Worm (Caenorhabditis elegans) whole organism, L4 larva: ENCODE results near the gene F25B4.4.

Source experiments
- F10B5.3 ChIP-seq: sonication (generic microtip); optimal IDR thresholded peaks from 2 replicates; lab custom pipeline; 2016; ENCODE audit warnings: mild to moderate bottlenecking, missing genetic modification characterization, missing compliant biosample characterization
- R02D3.7 ChIP-seq: fragments of 150-350 bp; sonication (generic microtip); optimal IDR thresholded peaks from 3 replicates; lab custom pipeline; 2014; ENCODE audit warnings: missing biosample characterization, missing genetic modification characterization
- Y48G9A.11 ChIP-seq: fragments of 200-800 bp; sonication (Bioruptor generic); IDR thresholded peaks from 2 replicates; pipeline ENCODE4 v1.3.6; 2022; ENCODE audit warnings: missing genetic modification reagents, missing genetic modification characterization, missing compliant biosample characterization
- ama-1 ChIP-seq: fragments of 150-350 bp; optimal IDR thresholded peaks from 2 replicates; lab custom pipeline; 2014; ENCODE audit warnings: inconsistent platforms, mixed read lengths
- ceh-28 ChIP-seq: fragments of 150-350 bp; optimal IDR thresholded peaks from 2 replicates; lab custom pipeline; 2014; ENCODE audit warnings: missing biosample characterization, missing genetic modification reagents, missing genetic modification characterization
- ceh-32 ChIP-seq: sonication (generic microtip); optimal IDR thresholded peaks from 2 replicates; lab custom pipeline; 2016; ENCODE audit warnings: mild to moderate bottlenecking, missing genetic modification characterization, missing compliant biosample characterization; ENCODE audit not compliant: poor library complexity
- ceh-62 ChIP-seq: sonication (generic microtip); optimal IDR thresholded peaks from 2 replicates; lab custom pipeline; 2017; ENCODE audit warnings: missing biosample characterization, missing genetic modification characterization
- cey-2 ChIP-seq: sonication (generic microtip); optimal IDR thresholded peaks from 3 replicates; lab custom pipeline; 2017; ENCODE audit warnings: missing genetic modification characterization, mild to moderate bottlenecking, missing compliant biosample characterization, antibody characterized with exemption, borderline replicate concordance; ENCODE audit not compliant: insufficient read depth
- daf-12 ChIP-seq: fragments of 150-350 bp; optimal IDR thresholded peaks from 2 replicates; lab custom pipeline; 2014; ENCODE audit warnings: missing biosample characterization, missing genetic modification reagents, missing genetic modification characterization
- daf-16 ChIP-seq, 3 experiments: sonication (generic microtip); optimal IDR thresholded peaks; 2 replicates each; lab custom pipeline; 2016 to 2017; ENCODE audit warnings: missing genetic modification characterization in 3 of 3, missing genetic modification reagents in 3 of 3, mild to moderate bottlenecking in 2 of 3, missing compliant biosample characterization in 2 of 3, missing biosample characterization in 1 of 3, moderate library complexity in 1 of 3
- daf-19 ChIP-seq: fragments of 200-800 bp; sonication (Bioruptor generic); conservative IDR thresholded peaks from 2 replicates; pipeline ENCODE4 v1.3.6; 2022; ENCODE audit warnings: missing genetic modification characterization, missing compliant biosample characterization
- dmd-6 ChIP-seq: fragments of 200-800 bp; sonication (Bioruptor generic); IDR thresholded peaks from 2 replicates; pipeline ENCODE4 v1.3.6; 2022; ENCODE audit warnings: missing genetic modification reagents, missing genetic modification characterization, missing compliant biosample characterization
- dve-1 ChIP-seq: sonication (generic microtip); optimal IDR thresholded peaks from 2 replicates; lab custom pipeline; 2017; ENCODE audit warnings: antibody characterized with exemption, mild to moderate bottlenecking, missing genetic modification characterization, missing compliant biosample characterization; ENCODE audit not compliant: insufficient read depth
- hif-1 ChIP-seq, 2 experiments: sonication (generic microtip); optimal IDR thresholded peaks; 2 replicates each; lab custom pipeline; 2016 to 2017; ENCODE audit warnings: missing compliant biosample characterization in 2 of 2, missing genetic modification characterization in 2 of 2, missing genetic modification reagents in 2 of 2, missing genotype in 2 of 2, mild to moderate bottlenecking in 1 of 2
- hlh-11 ChIP-seq: fragments of 200-800 bp; sonication (Bioruptor generic); optimal IDR thresholded peaks from 2 replicates; lab custom pipeline; 2018; ENCODE audit warnings: mild to moderate bottlenecking, missing genetic modification characterization, missing compliant biosample characterization
- hlh-30 ChIP-seq: sonication (generic microtip); optimal IDR thresholded peaks from 2 replicates; lab custom pipeline; 2017; ENCODE audit warnings: antibody characterized with exemption, mild to moderate bottlenecking, missing genetic modification characterization, missing compliant biosample characterization; ENCODE audit not compliant: insufficient read depth
- hmg-1.1 ChIP-seq: fragments of 200-800 bp; sonication (Bioruptor generic); IDR thresholded peaks from 2 replicates; pipeline ENCODE4 v1.3.6; 2022; ENCODE audit warnings: missing genetic modification reagents, missing genetic modification characterization, missing compliant biosample characterization
- lim-7 ChIP-seq: fragments of 200-800 bp; sonication (Bioruptor generic); IDR thresholded peaks from 2 replicates; pipeline ENCODE4 v1.3.6; 2022; ENCODE audit warnings: missing genetic modification characterization, missing compliant biosample characterization
- lin-1 ChIP-seq: fragments of 200-800 bp; sonication (Bioruptor generic); IDR thresholded peaks from 2 replicates; pipeline ENCODE4 v1.3.6; 2022; ENCODE audit warnings: missing genetic modification reagents, missing genetic modification characterization, missing compliant biosample characterization
- lir-3 ChIP-seq: sonication (generic microtip); optimal IDR thresholded peaks from 2 replicates; lab custom pipeline; 2016; ENCODE audit warnings: mild to moderate bottlenecking, missing genetic modification characterization, missing compliant biosample characterization
- mdl-1 ChIP-seq, 2 experiments: fragments of 150-350 bp in 1 of 2; sonication (generic microtip) in 1 of 2; optimal IDR thresholded peaks; 2 replicates each; lab custom pipeline; 2014 to 2017; ENCODE audit warnings: missing biosample characterization in 2 of 2, missing genetic modification characterization in 2 of 2
- mep-1 ChIP-seq: fragments of 150-350 bp; sonication (generic microtip); optimal IDR thresholded peaks from 3 replicates; lab custom pipeline; 2014; ENCODE audit warnings: missing biosample characterization, missing genetic modification characterization
- mes-2 ChIP-seq: sonication (generic microtip); optimal IDR thresholded peaks from 2 replicates; lab custom pipeline; 2016; ENCODE audit warnings: missing genotype, mild to moderate bottlenecking, missing genetic modification characterization, missing compliant biosample characterization; ENCODE audit not compliant: poor library complexity, severe bottlenecking
- mxl-2 ChIP-seq: fragments of 200-800 bp; sonication (Bioruptor generic); conservative IDR thresholded peaks from 2 replicates; pipeline ENCODE4 v1.3.6; 2022; ENCODE audit warnings: missing genetic modification reagents, missing genetic modification characterization, missing compliant biosample characterization
- mxl-3 ChIP-seq: fragments of 200-800 bp; sonication (Bioruptor generic); optimal IDR thresholded peaks from 2 replicates; lab custom pipeline; 2018; ENCODE audit warnings: mild to moderate bottlenecking, missing genetic modification characterization, missing compliant biosample characterization
- nhr-111 ChIP-seq: fragments of 200-800 bp; sonication (Bioruptor generic); optimal IDR thresholded peaks from 2 replicates; lab custom pipeline; 2018; ENCODE audit warnings: mild to moderate bottlenecking, missing genetic modification characterization, missing compliant biosample characterization
- nhr-25 ChIP-seq: sonication (generic microtip); optimal IDR thresholded peaks from 2 replicates; lab custom pipeline; 2017; ENCODE audit warnings: missing genetic modification characterization, mild to moderate bottlenecking, missing compliant biosample characterization, antibody characterized with exemption, moderate library complexity, borderline replicate concordance; ENCODE audit not compliant: insufficient read depth
- nhr-28 ChIP-seq: fragments of 150-350 bp; optimal IDR thresholded peaks from 2 replicates; lab custom pipeline; 2014; ENCODE audit warnings: missing biosample characterization, missing genetic modification characterization
- nhr-48 ChIP-seq: sonication (generic microtip); optimal IDR thresholded peaks from 2 replicates; lab custom pipeline; 2016; ENCODE audit warnings: mild to moderate bottlenecking, missing genetic modification characterization, missing compliant biosample characterization
- nhr-6 ChIP-seq: fragments of 150-350 bp; optimal IDR thresholded peaks from 2 replicates; lab custom pipeline; 2014; ENCODE audit warnings: missing biosample characterization, missing genetic modification characterization
- nhr-77 ChIP-seq: fragments of 150-350 bp; optimal IDR thresholded peaks from 2 replicates; lab custom pipeline; 2014; ENCODE audit warnings: missing biosample characterization, missing genetic modification characterization
- php-3 ChIP-seq: fragments of 200-800 bp; sonication (Bioruptor generic); IDR thresholded peaks from 2 replicates; pipeline ENCODE4 v1.3.6; 2022; ENCODE audit warnings: missing genetic modification reagents, missing genetic modification characterization, missing compliant biosample characterization
- pqm-1 ChIP-seq: sonication (generic microtip); optimal IDR thresholded peaks from 2 replicates; lab custom pipeline; 2017; ENCODE audit warnings: missing biosample characterization, missing genetic modification characterization
- sdz-12 ChIP-seq: fragments of 200-800 bp; sonication (Bioruptor generic); optimal IDR thresholded peaks from 2 replicates; lab custom pipeline; 2018; ENCODE audit warnings: mild to moderate bottlenecking, missing genetic modification characterization, missing compliant biosample characterization
- unc-62 ChIP-seq, 3 experiments: fragments of 150-350 bp in 1 of 3; sonication (generic microtip); optimal IDR thresholded peaks in 2 of 3; peaks in 1 of 3; 1 replicate in 1 of 3; 2 replicates in 2 of 3; lab custom pipeline; 2014 to 2017; ENCODE audit warnings: missing biosample characterization in 3 of 3, missing genetic modification characterization in 3 of 3, missing genetic modification reagents in 3 of 3, missing genotype in 1 of 3

F25B4.4 gene

ce11 chrV:5708331-5708730 lies 23.7 kb downstream of the F25B4.4 start:
- TF ChIP-seq unc-62 (GFP tag; optimal IDR thresholded peaks at IDR 0.05 in 1 of 2; lab: Kevin White, UChicago) (peak in 1 of 2 experiments; percentile 52), unc-62 (tag; optimal IDR thresholded peaks at IDR 0.05; lab: Kevin White, UChicago) (no peak), daf-12 (tag; lab: Kevin White, UChicago) (no peak), nhr-111 (GFP tag; lab: Kevin White, UChicago) (no peak)

- TF ChIP-seq ceh-32 (tag; lab: Kevin White, UChicago) (no peak), lim-7 (GFP tag; lab: Robert Waterston, UW) (no peak), R02D3.7 (tag; lab: Kevin White, UChicago) (peak; percentile 54), daf-19 (GFP tag; lab: Robert Waterston, UW) (no peak), Y48G9A.11 (GFP tag; lab: Robert Waterston, UW) (peak; percentile 88), nhr-6 (tag; lab: Kevin White, UChicago) (no peak), hmg-1.1 (GFP tag; lab: Robert Waterston, UW) (no peak), mes-2 (no peak)
Measured at ce11 chrV:5712189-5712588, 27.5 kb downstream of the F25B4.4 start.

ce11 chrV:5712652-5713051 lies 28.0 kb downstream of the F25B4.4 start, which contains the start of gene gcst-1:
Gene gcst-1 (plus strand): TSS chrV:5712928.
- TF ChIP-seq mxl-3, result peak; percentile 72
- TF ChIP-seq pqm-1 (tag; lab: Kevin White, UChicago), result peak; percentile 33
- no peak for TF ChIP-seq nhr-25 (tag; lab: Kevin White, UChicago)
- TF ChIP-seq hif-1 (tag; optimal IDR thresholded peaks at IDR 0.05; lab: Kevin White, UChicago), result no peak
- no peak for TF ChIP-seq cey-2 (tag; lab: Kevin White, UChicago)
- peak; percentile 70 for TF ChIP-seq dve-1 (tag; lab: Kevin White, UChicago)
- TF ChIP-seq sdz-12 (GFP tag; lab: Kevin White, UChicago), result no peak
- TF ChIP-seq lir-3 (tag; lab: Kevin White, UChicago), result no peak
- TF ChIP-seq hlh-30, result peak; percentile 62
- no peak for TF ChIP-seq ceh-28 (tag; lab: Kevin White, UChicago)
- no peak for TF ChIP-seq daf-16 (GFP tag; optimal IDR thresholded peaks at IDR 0.05; lab: Kevin White, UChicago)
- TF ChIP-seq daf-16 (tag; optimal IDR thresholded peaks at IDR 0.05; lab: Kevin White, UChicago), result peak; percentile 89
- no peak for TF ChIP-seq mxl-2 (GFP tag; lab: Robert Waterston, UW)
- TF ChIP-seq nhr-28 (tag; lab: Kevin White, UChicago), result peak; percentile 80
- TF ChIP-seq hlh-11 (tag; lab: Kevin White, UChicago), result peak; percentile 65
- TF ChIP-seq nhr-48, result peak; percentile 14
- TF ChIP-seq ceh-62 (tag; lab: Kevin White, UChicago), result no peak
- TF ChIP-seq lin-1 (GFP tag; lab: Robert Waterston, UW), result peak; percentile 33; the same call in 1 of the 2 replicates
- TF ChIP-seq dmd-6 (GFP tag; lab: Robert Waterston, UW), result peak; percentile 83
- TF ChIP-seq mdl-1 (tag; optimal IDR thresholded peaks at IDR 0.05; lab: Kevin White, UChicago), result peak in 1 of 2 experiments; percentile 74
- peak; percentile 49 for TF ChIP-seq nhr-77 (tag; lab: Kevin White, UChicago)
- no peak for TF ChIP-seq mep-1 (tag; lab: Kevin White, UChicago)
- TF ChIP-seq F10B5.3 (tag; lab: Kevin White, UChicago), result peak; percentile 12
- peak; percentile 62; the same call in 1 of the 2 replicates for TF ChIP-seq php-3
- TF ChIP-seq ama-1, result peak; percentile 54
- TF ChIP-seq, all 104 proteins: peak for 15
